Worm (Caenorhabditis elegans) whole organism, young adult: ENCODE data around the gene psd-1.

Experiments
- C17E4.6 ChIP-seq: fragments of 200-800 bp; sonication (Bioruptor generic); IDR thresholded peaks from 2 replicates; pipeline ENCODE4 v1.3.6; 2022; ENCODE audit warnings: missing genetic modification reagents, missing genetic modification characterization, missing compliant biosample characterization
- D2030.7 ChIP-seq: fragments of 200-800 bp; sonication (Bioruptor generic); IDR thresholded peaks from 2 replicates; pipeline ENCODE4 v1.3.6; 2022; ENCODE audit warnings: missing genetic modification reagents, missing genetic modification characterization, missing compliant biosample characterization
- K12H6.12 ChIP-seq: fragments of 200-800 bp; sonication (Bioruptor generic); optimal IDR thresholded peaks from 2 replicates; lab custom pipeline; 2018; ENCODE audit warnings: mild to moderate bottlenecking, missing genetic modification characterization, missing compliant biosample characterization
- Y67H2A.10 ChIP-seq: fragments of 200-800 bp; sonication (Bioruptor generic); conservative IDR thresholded peaks from 2 replicates; pipeline ENCODE4 v1.3.6; 2022; ENCODE audit warnings: missing genetic modification reagents, missing genetic modification characterization, missing compliant biosample characterization
- Y95B8A.8 ChIP-seq: fragments of 200-800 bp; sonication (Bioruptor generic); IDR thresholded peaks from 2 replicates; pipeline ENCODE4 v1.3.6; 2022; ENCODE audit warnings: missing genetic modification reagents, missing genetic modification characterization, missing compliant biosample characterization
- attf-6 ChIP-seq: fragments of 200-800 bp; sonication (Bioruptor generic); IDR thresholded peaks from 2 replicates; pipeline ENCODE4 v1.3.6; 2022; ENCODE audit warnings: missing genetic modification reagents, missing genetic modification characterization, missing compliant biosample characterization
- ceh-27 ChIP-seq: fragments of 200-800 bp; sonication (Bioruptor generic); optimal IDR thresholded peaks from 2 replicates; lab custom pipeline; 2018; ENCODE audit warnings: mild to moderate bottlenecking, missing genetic modification characterization, moderate library complexity, missing compliant biosample characterization
- ceh-40 ChIP-seq: fragments of 200-800 bp; sonication (Bioruptor generic); IDR thresholded peaks from 2 replicates; pipeline ENCODE4 v1.3.6; 2022; ENCODE audit warnings: missing genetic modification characterization, missing compliant biosample characterization
- ceh-58 ChIP-seq: fragments of 200-800 bp; sonication (Bioruptor generic); IDR thresholded peaks from 2 replicates; pipeline ENCODE4 v1.3.6; 2022; ENCODE audit warnings: missing genetic modification characterization, missing compliant biosample characterization
- ceh-79 ChIP-seq: sonication (generic microtip); optimal IDR thresholded peaks from 2 replicates; lab custom pipeline; 2017; ENCODE audit warnings: mild to moderate bottlenecking, missing genetic modification characterization, missing compliant biosample characterization
- dpff-1 ChIP-seq: sonication (generic microtip); optimal IDR thresholded peaks from 2 replicates; lab custom pipeline; 2017; ENCODE audit warnings: mild to moderate bottlenecking, missing genetic modification characterization, missing compliant biosample characterization
- efl-1 ChIP-seq: fragments of 150-350 bp; optimal IDR thresholded peaks from 2 replicates; lab custom pipeline; 2014; ENCODE audit warnings: missing biosample characterization, missing genetic modification reagents, missing genetic modification characterization
- egl-18 ChIP-seq: fragments of 200-800 bp; sonication (Bioruptor generic); IDR thresholded peaks from 2 replicates; pipeline ENCODE4 v1.3.6; 2022; ENCODE audit warnings: missing genetic modification reagents, missing genetic modification characterization, missing compliant biosample characterization
- ets-4 ChIP-seq: fragments of 200-800 bp; sonication (Bioruptor generic); optimal IDR thresholded peaks from 2 replicates; lab custom pipeline; 2018; ENCODE audit warnings: mild to moderate bottlenecking, missing genetic modification characterization, missing compliant biosample characterization
- him-1 ChIP-seq: sonication (generic microtip); optimal IDR thresholded peaks from 2 replicates; lab custom pipeline; 2016; ENCODE audit warnings: missing genotype, missing genetic modification reagents, missing genetic modification characterization, missing compliant biosample characterization
- hlh-26 ChIP-seq: fragments of 200-800 bp; sonication (Bioruptor generic); conservative IDR thresholded peaks from 2 replicates; pipeline ENCODE4 v1.3.6; 2022; ENCODE audit warnings: missing genetic modification reagents, missing genetic modification characterization, missing compliant biosample characterization
- let-607 ChIP-seq, 2 experiments: fragments of 200-800 bp in 1 of 2; sonication (Bioruptor generic) in 1 of 2; sonication (generic microtip) in 1 of 2; optimal IDR thresholded peaks; 2 replicates each; lab custom pipeline; 2016 to 2018; ENCODE audit warnings: mild to moderate bottlenecking in 2 of 2, missing compliant biosample characterization in 2 of 2, missing genetic modification characterization in 2 of 2, moderate library complexity in 2 of 2, missing genotype in 1 of 2
- lin-35 ChIP-seq, 3 experiments: fragments of 150-350 bp in 2 of 3; sonication (generic microtip) in 1 of 3; optimal IDR thresholded peaks; 2 replicates each; lab custom pipeline; 2014 to 2018; ENCODE audit warnings: missing biosample characterization in 3 of 3, missing genetic modification characterization in 3 of 3, missing genetic modification reagents in 3 of 3
- lsl-1 ChIP-seq: fragments of 200-800 bp; sonication (Bioruptor generic); optimal IDR thresholded peaks from 2 replicates; lab custom pipeline; 2018; ENCODE audit warnings: mild to moderate bottlenecking, missing genetic modification characterization, moderate library complexity, missing compliant biosample characterization
- lsy-27 ChIP-seq: sonication (generic microtip); optimal IDR thresholded peaks from 2 replicates; lab custom pipeline; 2017; ENCODE audit warnings: missing genetic modification characterization, mild to moderate bottlenecking, missing compliant biosample characterization, antibody characterized with exemption, missing genotype, borderline replicate concordance; ENCODE audit not compliant: insufficient read depth
- madf-6 ChIP-seq: fragments of 200-800 bp; sonication (Bioruptor generic); IDR thresholded peaks from 2 replicates; pipeline ENCODE4 v1.3.6; 2022; ENCODE audit warnings: missing genetic modification reagents, missing genetic modification characterization, missing compliant biosample characterization
- mel-28 ChIP-seq: sonication (generic microtip); optimal IDR thresholded peaks from 2 replicates; lab custom pipeline; 2016; ENCODE audit warnings: borderline replicate concordance, mild to moderate bottlenecking, missing genetic modification characterization, missing compliant biosample characterization
- nfyb-1 ChIP-seq: fragments of 200-800 bp; sonication (Bioruptor generic); IDR thresholded peaks from 2 replicates; pipeline ENCODE4 v1.3.6; 2022; ENCODE audit warnings: missing genetic modification reagents, missing genetic modification characterization, missing compliant biosample characterization
- nhr-120 ChIP-seq: fragments of 200-800 bp; sonication (Bioruptor generic); IDR thresholded peaks from 2 replicates; pipeline ENCODE4 v1.3.6; 2022; ENCODE audit warnings: missing genetic modification characterization, missing compliant biosample characterization
- nhr-80 ChIP-seq: sonication (generic microtip); optimal IDR thresholded peaks from 2 replicates; lab custom pipeline; 2016; ENCODE audit warnings: missing genetic modification characterization, missing compliant biosample characterization
- pha-4 ChIP-seq: fragments of 150-350 bp; sonication (generic microtip); optimal IDR thresholded peaks from 2 replicates; lab custom pipeline; 2014; ENCODE audit warnings: missing biosample characterization, missing genetic modification reagents, missing genetic modification characterization
- repo-1 ChIP-seq: sonication (generic microtip); optimal IDR thresholded peaks from 2 replicates; lab custom pipeline; 2017; ENCODE audit warnings: mild to moderate bottlenecking, missing genetic modification characterization, missing compliant biosample characterization
- sea-2 ChIP-seq: fragments of 200-800 bp; sonication (Bioruptor generic); IDR thresholded peaks from 2 replicates; pipeline ENCODE4 v1.3.6; 2022; ENCODE audit warnings: missing genetic modification characterization, missing compliant biosample characterization
- snpc-1.1 ChIP-seq: sonication (generic microtip); optimal IDR thresholded peaks from 2 replicates; lab custom pipeline; 2017; ENCODE audit warnings: missing genetic modification characterization, mild to moderate bottlenecking, missing compliant biosample characterization, antibody characterized with exemption, moderate library complexity, missing genotype, missing genetic modification reagents; ENCODE audit not compliant: insufficient read depth
- zim-3 ChIP-seq: sonication (generic microtip); optimal IDR thresholded peaks from 2 replicates; lab custom pipeline; 2017; ENCODE audit warnings: mild to moderate bottlenecking, missing genetic modification characterization, moderate library complexity, missing compliant biosample characterization
- ztf-28 ChIP-seq: fragments of 200-800 bp; sonication (Bioruptor generic); IDR thresholded peaks from 2 replicates; pipeline ENCODE4 v1.3.6; 2022; ENCODE audit warnings: missing genetic modification reagents, missing genetic modification characterization, missing compliant biosample characterization

psd-1 gene

ce11 chrIII:7296092-7296668 lies 21.0 kb upstream of the psd-1 start:
- TF ChIP-seq lsy-27 (tag; lab: Kevin White, UChicago) (no peak), ceh-40 (no peak), nfyb-1 (GFP tag; lab: Robert Waterston, UW) (0 out of 2 replicates have a peak, but pooled peaks have one; percentile 31), ceh-27 (GFP tag; lab: Kevin White, UChicago) (peak; percentile 12)

- no peak for TF ChIP-seq zim-3 (tag; lab: Kevin White, UChicago)
- no peak for TF ChIP-seq ceh-58 (GFP tag; lab: Robert Waterston, UW)
- no peak for TF ChIP-seq lsy-27 (tag; lab: Kevin White, UChicago)
- TF ChIP-seq dpff-1 (tag; lab: Kevin White, UChicago): no peak
- TF ChIP-seq efl-1 (GFP tag; lab: Kevin White, UChicago): peak; percentile 16
- TF ChIP-seq D2030.7 (GFP tag; lab: Robert Waterston, UW): peak; percentile 44; the same call in 1 of the 2 replicates
- TF ChIP-seq mel-28: no peak
- no peak for TF ChIP-seq nhr-120 (GFP tag; lab: Robert Waterston, UW)
- TF ChIP-seq lsl-1 (GFP tag; lab: Kevin White, UChicago): peak; percentile 69
- TF ChIP-seq madf-6 (GFP tag; lab: Robert Waterston, UW): peak; percentile 10; the same call in 1 of the 2 replicates
These were observed 18.0 kb upstream of the psd-1 start, which contains the start of gene cwf-19L2 for ce11 chrIII:7293075-7293684. Gene cwf-19L2, plus strand, starts transcription at chrIII:7293634.

ce11 chrIII:7292569-7292968 lies 17.4 kb upstream of the psd-1 start:
- TF ChIP-seq madf-6 (GFP tag; lab: Robert Waterston, UW): no peak
- TF ChIP-seq let-607 (tag; optimal IDR thresholded peaks at IDR 0.05; lab: Kevin White, UChicago): peak in 1 of 2 experiments; percentile 2
- TF ChIP-seq nhr-80: peak; percentile 40
- TF ChIP-seq Y67H2A.10 (GFP tag; lab: Robert Waterston, UW): no peak
- TF ChIP-seq ets-4 (GFP tag; lab: Kevin White, UChicago): no peak

- no peak for TF ChIP-seq lin-35 (GFP tag; optimal IDR thresholded peaks at IDR 0.05; lab: Kevin White, UChicago)
- TF ChIP-seq egl-18: no peak
- TF ChIP-seq him-1 (tag; lab: Kevin White, UChicago): no peak
- TF ChIP-seq sea-2 (GFP tag; lab: Robert Waterston, UW): no peak
- TF ChIP-seq Y95B8A.8 (GFP tag; lab: Robert Waterston, UW): no peak
These were observed 16.0 kb upstream of the psd-1 start for ce11 chrIII:7291216-7291615.

- TF ChIP-seq D2030.7 (GFP tag; lab: Robert Waterston, UW): no peak
- TF ChIP-seq attf-6: no peak
- TF ChIP-seq repo-1: no peak
- no peak for TF ChIP-seq hlh-26 (GFP tag; lab: Robert Waterston, UW)
- TF ChIP-seq nhr-120 (GFP tag; lab: Robert Waterston, UW): no peak
- no peak for TF ChIP-seq ztf-28
- TF ChIP-seq snpc-1.1: no peak
- TF ChIP-seq K12H6.12 (tag; lab: Kevin White, UChicago): no peak
- no peak for TF ChIP-seq pha-4 (tag; lab: Kevin White, UChicago)
- TF ChIP-seq C17E4.6 (GFP tag; lab: Robert Waterston, UW): no peak
- no peak for TF ChIP-seq ceh-79 (tag; lab: Kevin White, UChicago)
These were observed 15.3 kb upstream of the psd-1 start, which contains the start of gene algn-11 for ce11 chrIII:7290462-7290861. Gene algn-11, minus strand, starts transcription at chrIII:7290562.
